Fruit fly (Drosophila melanogaster): Measurements from ENCODE around the gene CG31220.

DNA sequence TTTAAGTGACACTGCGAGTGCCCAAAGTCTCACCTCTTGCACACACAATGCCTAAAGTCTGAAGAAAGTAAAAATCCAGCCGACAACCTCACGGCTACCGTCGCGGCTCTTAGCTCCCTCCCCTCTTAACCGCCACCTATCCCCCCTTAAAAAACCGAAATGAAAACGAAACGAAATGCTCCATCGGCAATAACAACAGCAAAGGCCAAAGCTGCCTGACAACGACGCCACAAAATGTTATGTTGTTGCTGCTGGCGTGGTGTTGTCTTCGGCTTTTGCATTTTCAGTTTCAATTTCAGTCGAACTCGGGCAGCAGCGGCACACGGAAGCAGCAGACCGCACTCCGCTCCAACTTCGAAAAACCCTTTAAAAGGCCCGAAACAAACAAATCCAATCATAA, 16.4 kb downstream of the CG31220 start, which contains the start of gene CG7432:
- TF ChIP-seq CG8478 (optimal IDR thresholded peaks at IDR 0.05), result no peak
- TF ChIP-seq CTCF (optimal IDR thresholded peaks at IDR 0.05), result no peak

Measured in S2 (cell line).